Fruit fly (Drosophila melanogaster) Kc167 (cell line): Measurements from ENCODE around the gene CG13606.
A peak's percentile ranks its signal among the peaks of the same experiment; 100 is the strongest.

Experiments
- Myc ChIP-seq: fragments of >200 bp; optimal IDR thresholded peaks from 2 replicates; lab custom pipeline; 2017; ENCODE audit warnings: missing external identifiers
- Sin3A ChIP-seq: fragments of >200 bp; optimal IDR thresholded peaks from 2 replicates; lab custom pipeline; 2018; ENCODE audit warnings: missing external identifiers
- h ChIP-seq: fragments of >200 bp; optimal IDR thresholded peaks from 3 replicates; lab custom pipeline; 2018; ENCODE audit warnings: missing external identifiers
- insv ChIP-seq: fragments of >200 bp; optimal IDR thresholded peaks from 3 replicates; lab custom pipeline; 2018; ENCODE audit warnings: missing external identifiers
- psq ChIP-seq: fragments of >200 bp; optimal IDR thresholded peaks from 2 replicates; lab custom pipeline; 2017; ENCODE audit warnings: missing external identifiers
- ttk ChIP-seq: sonication (Bioruptor generic); optimal IDR thresholded peaks from 2 replicates; lab custom pipeline; 2017; ENCODE audit warnings: missing external identifiers

CG13606 gene

DNA sequence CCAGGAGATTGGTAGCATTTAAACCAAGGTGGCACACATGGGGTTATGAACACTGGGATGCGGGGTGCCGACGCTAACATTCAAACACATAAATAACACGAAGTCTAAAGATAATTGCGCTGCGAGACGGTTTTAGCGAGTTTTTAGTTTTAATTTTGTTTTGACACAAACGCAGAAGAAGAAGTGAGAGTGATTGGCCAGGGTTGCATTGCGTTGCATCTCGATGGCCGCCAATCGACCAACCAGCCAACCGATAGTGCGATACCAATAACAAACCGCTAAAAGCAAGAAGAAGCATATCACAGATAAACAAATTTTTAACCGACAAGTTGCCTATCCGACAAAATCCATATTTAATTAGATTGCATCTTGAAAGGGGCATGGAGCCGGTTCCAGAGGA lies 54.3 kb downstream of the CG13606 start, which contains the start of the genes Spps and CG13609:
Gene Spps (minus strand): TSS at position 191 of the 400 bp plus-strand sequence.
Gene CG13609 (plus strand): TSS at position 280 of the 400 bp plus-strand sequence.
- TF ChIP-seq psq (lab: Kevin White, UChicago) (no peak), Myc (no peak), ttk (lab: Kevin White, UChicago) (no peak), insv (lab: Kevin White, UChicago) (no peak), Sin3A (lab: Kevin White, UChicago) (no peak), h (no peak)

DNA sequence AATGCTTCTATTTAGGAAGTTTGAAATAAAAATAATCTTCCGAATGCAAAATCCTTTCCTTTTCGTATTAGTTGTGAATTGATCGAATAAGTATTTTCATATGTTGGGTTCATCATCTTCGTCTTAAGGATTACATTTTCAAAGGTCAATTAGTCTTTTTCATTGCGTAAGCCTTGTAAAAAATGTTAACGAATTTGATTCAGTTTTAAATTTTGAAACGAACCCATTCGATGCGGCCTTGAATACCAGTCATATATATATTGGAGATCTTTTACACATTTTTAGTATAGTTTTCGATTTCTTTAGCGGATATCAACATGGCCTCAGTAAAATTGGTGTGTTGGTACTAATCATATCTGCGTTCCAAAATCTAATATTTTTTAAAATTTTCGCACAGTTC lies 56.2 kb downstream of the CG13606 start, which contains the start of gene Acp95EF:
Gene Acp95EF (plus strand): TSS at position 301 of the 400 bp plus-strand sequence.
- TF ChIP-seq Sin3A (lab: Kevin White, UChicago) = no peak
- TF ChIP-seq h = no peak
- TF ChIP-seq psq (lab: Kevin White, UChicago) = no peak
- no peak for TF ChIP-seq insv (lab: Kevin White, UChicago)
- TF ChIP-seq ttk (lab: Kevin White, UChicago) = no peak
- no peak for TF ChIP-seq Myc

DNA sequence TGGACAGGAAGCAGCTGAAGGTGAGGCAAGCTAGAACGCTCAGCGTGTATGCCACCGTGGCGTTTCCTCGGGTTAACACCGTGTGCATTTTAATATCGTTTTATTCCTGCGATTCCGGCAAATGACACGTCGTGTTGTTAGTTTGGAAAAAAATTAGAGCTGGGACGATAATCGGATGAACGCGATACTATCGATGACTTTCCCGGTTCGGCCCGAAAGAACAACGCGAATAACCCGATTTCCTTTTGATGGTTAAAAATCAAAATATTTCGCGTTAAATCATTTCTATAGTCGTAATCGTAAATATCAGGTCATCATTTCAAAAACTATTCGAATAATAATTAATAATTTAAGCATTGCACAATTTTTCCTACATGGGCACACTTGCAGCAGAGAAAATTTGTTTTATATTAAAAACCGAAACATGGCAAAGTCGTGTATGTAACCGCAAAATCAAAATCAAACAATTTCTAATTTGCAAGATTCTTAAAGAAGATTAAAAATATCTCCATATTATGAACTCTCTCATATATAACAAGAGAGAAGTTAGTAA lies 57.5 kb downstream of the CG13606 start, which contains the start of gene Spase22-23:
Gene Spase22-23 (minus strand): TSS at position 166 of the 553 bp plus-strand sequence.
- TF ChIP-seq Sin3A (lab: Kevin White, UChicago) (no peak), ttk (lab: Kevin White, UChicago) (no peak), Myc (no peak), psq (lab: Kevin White, UChicago) (no peak), h (no peak), insv (lab: Kevin White, UChicago) (no peak)

DNA sequence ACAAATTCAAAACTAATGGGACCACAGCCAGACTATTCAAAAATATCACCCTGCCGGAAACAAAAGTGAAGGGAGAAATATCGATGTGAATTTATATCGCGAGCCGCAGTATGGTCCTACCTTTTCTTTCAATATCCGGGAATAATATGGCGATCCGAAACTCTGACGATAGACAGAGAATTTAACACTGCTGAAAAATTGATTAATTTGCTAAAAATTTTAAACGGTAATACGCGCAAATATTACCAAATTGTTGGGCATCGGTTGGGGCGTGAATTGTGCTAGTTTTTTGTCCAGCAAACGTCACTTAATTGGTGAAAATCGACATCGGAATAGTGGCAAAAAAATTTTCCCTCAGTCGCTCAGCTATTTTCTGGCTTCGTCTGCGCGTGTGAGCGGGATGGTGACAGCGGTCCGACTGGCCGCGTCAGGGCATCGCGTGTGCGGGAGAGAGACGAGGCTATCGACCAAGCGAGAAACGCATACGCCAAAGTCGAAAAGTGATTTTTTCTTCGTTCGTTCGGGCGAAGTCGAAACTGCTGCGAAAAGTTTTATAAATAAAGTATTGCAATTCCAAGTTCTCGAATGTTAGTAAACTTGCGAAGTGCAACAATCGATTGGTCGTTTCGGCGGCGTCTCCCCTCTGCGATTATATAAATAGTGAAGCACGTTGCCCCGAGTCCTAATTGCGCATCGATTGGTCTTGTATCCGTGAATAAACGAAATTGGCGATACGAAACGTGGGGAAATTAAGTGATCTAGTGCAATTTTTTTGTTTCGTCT lies 58.2 kb downstream of the CG13606 start, which contains the start of gene mask:
Gene mask (plus strand): TSS at position 140 of the 783 bp plus-strand sequence.
- TF ChIP-seq psq (lab: Kevin White, UChicago) (no peak), insv (lab: Kevin White, UChicago) (no peak)

DNA sequence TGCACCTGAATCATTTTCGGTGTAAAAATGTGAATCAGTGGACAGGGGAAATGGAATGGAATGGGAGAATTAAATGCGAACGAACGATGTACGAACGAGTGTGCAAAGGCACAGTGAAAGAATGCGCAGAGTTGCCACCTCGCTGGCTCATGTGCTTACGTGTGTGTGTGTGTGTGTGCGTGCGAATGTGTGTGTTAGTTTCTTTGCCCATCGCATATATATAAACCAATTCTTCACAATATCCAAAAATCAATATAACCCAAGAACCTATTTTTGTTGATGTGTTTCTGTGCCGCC lies 58.7 kb downstream of the CG13606 start:
- TF ChIP-seq insv (lab: Kevin White, UChicago) (no peak), ttk (lab: Kevin White, UChicago) (no peak), Myc (no peak), psq (lab: Kevin White, UChicago) (peak; percentile 62), h (no peak), Sin3A (lab: Kevin White, UChicago) (no peak)

DNA sequence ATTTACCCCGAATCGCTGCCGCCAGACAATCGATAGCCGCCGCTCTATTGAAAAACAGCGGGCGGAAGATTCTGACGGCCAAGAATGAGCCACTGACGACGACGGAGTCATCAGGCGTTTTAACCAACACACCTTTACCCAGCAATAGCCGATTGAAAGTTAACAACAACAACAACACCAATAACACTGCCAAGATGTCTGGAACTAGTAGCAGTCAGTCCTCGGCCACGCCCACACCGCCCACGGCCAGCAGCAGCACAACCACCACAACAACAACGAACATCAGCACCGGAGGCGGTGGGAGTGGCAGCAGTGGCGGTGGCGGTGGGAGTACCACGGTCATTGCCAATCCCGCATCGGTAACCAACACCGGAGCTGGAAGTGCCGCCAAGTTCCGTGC lies 59.5 kb downstream of the CG13606 start:
- TF ChIP-seq Myc (no peak), ttk (lab: Kevin White, UChicago) (peak; percentile 90)
